Worm (Caenorhabditis elegans) whole organism, young adult: Measurements from ENCODE around the gene idpp-8.

Source experiments
- B0019.2 ChIP-seq: fragments of 200-800 bp; sonication (Bioruptor generic); conservative IDR thresholded peaks from 2 replicates; pipeline ENCODE4 v1.3.6; 2022; ENCODE audit warnings: missing genetic modification reagents, missing genetic modification characterization, missing compliant biosample characterization
- B0261.1 ChIP-seq: sonication (generic microtip); optimal IDR thresholded peaks from 2 replicates; lab custom pipeline; 2016; ENCODE audit warnings: mild to moderate bottlenecking, missing genetic modification characterization, moderate library complexity, missing compliant biosample characterization
- C17E4.6 ChIP-seq: fragments of 200-800 bp; sonication (Bioruptor generic); IDR thresholded peaks from 2 replicates; pipeline ENCODE4 v1.3.6; 2022; ENCODE audit warnings: missing genetic modification reagents, missing genetic modification characterization, missing compliant biosample characterization
- D2030.7 ChIP-seq: fragments of 200-800 bp; sonication (Bioruptor generic); IDR thresholded peaks from 2 replicates; pipeline ENCODE4 v1.3.6; 2022; ENCODE audit warnings: missing genetic modification reagents, missing genetic modification characterization, missing compliant biosample characterization
- F33H1.4 ChIP-seq: fragments of 200-800 bp; sonication (Bioruptor generic); IDR thresholded peaks from 2 replicates; pipeline ENCODE4 v1.3.6; 2022; ENCODE audit warnings: missing genetic modification reagents, missing genetic modification characterization, missing compliant biosample characterization
- F57C9.4 ChIP-seq: sonication (generic microtip); optimal IDR thresholded peaks from 2 replicates; lab custom pipeline; 2017; ENCODE audit warnings: mild to moderate bottlenecking, missing genetic modification characterization, missing compliant biosample characterization
- T07F8.4 ChIP-seq: sonication (generic microtip); optimal IDR thresholded peaks from 2 replicates; lab custom pipeline; 2016; ENCODE audit warnings: mild to moderate bottlenecking, missing genetic modification characterization, moderate library complexity, missing compliant biosample characterization
- ama-1 ChIP-seq, 3 experiments: fragments of 150-350 bp in 1 of 3; sonication (generic microtip) in 2 of 3; optimal IDR thresholded peaks; 2 replicates each; lab custom pipeline; 2014 to 2018; ENCODE audit warnings: missing biosample characterization in 2 of 3, missing genetic modification characterization in 2 of 3, missing genetic modification reagents in 2 of 3
- athp-1 ChIP-seq: sonication (generic microtip); optimal IDR thresholded peaks from 2 replicates; lab custom pipeline; 2017; ENCODE audit warnings: mild to moderate bottlenecking, missing genetic modification characterization, missing compliant biosample characterization
- bed-2 ChIP-seq: fragments of 200-800 bp; sonication (Bioruptor generic); IDR thresholded peaks from 2 replicates; pipeline ENCODE4 v1.3.6; 2022; ENCODE audit warnings: missing genetic modification reagents, missing genetic modification characterization, missing compliant biosample characterization
- cebp-2 ChIP-seq: fragments of 200-800 bp; sonication (Bioruptor generic); IDR thresholded peaks from 2 replicates; pipeline ENCODE4 v1.3.6; 2022; ENCODE audit warnings: missing genetic modification characterization, missing compliant biosample characterization
- ceh-58 ChIP-seq: fragments of 200-800 bp; sonication (Bioruptor generic); IDR thresholded peaks from 2 replicates; pipeline ENCODE4 v1.3.6; 2022; ENCODE audit warnings: missing genetic modification characterization, missing compliant biosample characterization
- lin-26 ChIP-seq: fragments of 200-800 bp; sonication (Bioruptor generic); IDR thresholded peaks from 2 replicates; pipeline ENCODE4 v1.3.6; 2022; ENCODE audit warnings: missing genetic modification reagents, missing genetic modification characterization, missing compliant biosample characterization
- madf-3 ChIP-seq: fragments of 200-800 bp; sonication (Bioruptor generic); IDR thresholded peaks from 2 replicates; pipeline ENCODE4 v1.3.6; 2022; ENCODE audit warnings: missing genetic modification reagents, missing genetic modification characterization, missing compliant biosample characterization
- madf-6 ChIP-seq: fragments of 200-800 bp; sonication (Bioruptor generic); IDR thresholded peaks from 2 replicates; pipeline ENCODE4 v1.3.6; 2022; ENCODE audit warnings: missing genetic modification reagents, missing genetic modification characterization, missing compliant biosample characterization
- nfya-2 ChIP-seq: fragments of 200-800 bp; sonication (Bioruptor generic); IDR thresholded peaks from 2 replicates; pipeline ENCODE4 v1.3.6; 2022; ENCODE audit warnings: missing genetic modification reagents, missing genetic modification characterization, missing compliant biosample characterization
- pha-4 ChIP-seq: fragments of 150-350 bp; sonication (generic microtip); optimal IDR thresholded peaks from 2 replicates; lab custom pipeline; 2014; ENCODE audit warnings: missing biosample characterization, missing genetic modification reagents, missing genetic modification characterization
- repo-1 ChIP-seq: sonication (generic microtip); optimal IDR thresholded peaks from 2 replicates; lab custom pipeline; 2017; ENCODE audit warnings: mild to moderate bottlenecking, missing genetic modification characterization, missing compliant biosample characterization
- snpc-1.3 ChIP-seq: sonication (generic microtip); optimal IDR thresholded peaks from 2 replicates; lab custom pipeline; 2017; ENCODE audit warnings: missing genetic modification characterization, mild to moderate bottlenecking, missing compliant biosample characterization, antibody characterized with exemption, moderate library complexity, missing genotype, missing genetic modification reagents; ENCODE audit not compliant: insufficient read depth
- unc-130 ChIP-seq: sonication (generic microtip); optimal IDR thresholded peaks from 2 replicates; lab custom pipeline; 2016; ENCODE audit warnings: missing genetic modification reagents, missing genetic modification characterization, missing compliant biosample characterization
- ztf-18 ChIP-seq: sonication (generic microtip); optimal IDR thresholded peaks from 2 replicates; lab custom pipeline; 2016; ENCODE audit warnings: missing genotype, mild to moderate bottlenecking, missing genetic modification characterization, missing compliant biosample characterization
- ztf-28 ChIP-seq: fragments of 200-800 bp; sonication (Bioruptor generic); IDR thresholded peaks from 2 replicates; pipeline ENCODE4 v1.3.6; 2022; ENCODE audit warnings: missing genetic modification reagents, missing genetic modification characterization, missing compliant biosample characterization

idpp-8 gene

ce11 chrII:10360487-10360886, 45.1 kb downstream of the idpp-8 start, which contains the start of gene C07E3.4:
Gene C07E3.4, plus strand, starts transcription at chrII:10360787.
- TF ChIP-seq ztf-28 (GFP tag; lab: Robert Waterston, UW): no peak
- TF ChIP-seq cebp-2 (GFP tag; lab: Robert Waterston, UW): no peak
- TF ChIP-seq lin-26 (GFP tag; lab: Robert Waterston, UW): no peak
- TF ChIP-seq ztf-18 (tag; lab: Kevin White, UChicago): no peak
- no peak for TF ChIP-seq unc-130 (GFP tag; lab: Kevin White, UChicago)
- no peak for TF ChIP-seq F33H1.4 (GFP tag; lab: Robert Waterston, UW)
- TF ChIP-seq, all 124 proteins: peak for 0

ce11 chrII:10367202-10367601, 51.9 kb downstream of the idpp-8 start, which contains the start of gene ceh-57:
Gene ceh-57, minus strand, starts transcription at chrII:10367296.
- TF ChIP-seq F57C9.4 (tag; lab: Kevin White, UChicago) (no peak), B0019.2 (no peak)

DNA sequence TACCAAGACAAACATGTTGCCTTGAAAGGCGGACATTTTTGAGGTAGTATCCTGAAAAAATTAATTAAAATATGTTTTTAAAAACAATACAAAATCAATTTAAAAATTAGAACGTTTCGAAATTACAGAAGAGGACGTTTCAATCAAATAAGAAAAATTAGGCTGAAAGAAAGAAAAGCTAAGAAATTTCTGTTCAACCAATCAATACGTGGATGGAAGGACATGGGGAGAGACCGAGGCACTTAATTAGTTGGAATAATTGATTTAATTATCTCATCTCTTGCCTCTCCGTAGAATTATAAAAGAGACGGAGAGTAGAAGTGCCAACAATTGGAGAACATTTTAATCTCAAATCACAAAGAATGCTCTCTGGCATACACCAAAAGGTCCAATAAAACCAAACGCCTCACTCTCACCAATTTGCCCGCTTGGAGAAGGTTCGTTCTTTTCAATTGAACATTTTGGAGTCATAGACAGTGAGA, 54.2 kb downstream of the idpp-8 start, which contains the start of gene ceh-58:
ceh-58 (minus strand) TSS at position 51 of the 482 bp plus-strand sequence.
- no peak for TF ChIP-seq pha-4 (tag; lab: Kevin White, UChicago)
- TF ChIP-seq B0261.1 (tag; lab: Kevin White, UChicago): no peak
- no peak for TF ChIP-seq C17E4.6
- TF ChIP-seq ama-1 (optimal IDR thresholded peaks at IDR 0.05; lab: Kevin White, UChicago): no peak
- TF ChIP-seq ama-1 (GFP tag; optimal IDR thresholded peaks at IDR 0.05; lab: Kevin White, UChicago): no peak
- no peak for TF ChIP-seq ceh-58 (GFP tag; lab: Robert Waterston, UW)
- TF ChIP-seq athp-1 (tag; lab: Kevin White, UChicago): no peak
- TF ChIP-seq nfya-2 (GFP tag; lab: Robert Waterston, UW): no peak
- no peak for TF ChIP-seq repo-1 (tag; lab: Kevin White, UChicago)
- TF ChIP-seq madf-3 (GFP tag; lab: Robert Waterston, UW): no peak
- no peak for TF ChIP-seq T07F8.4
- no peak for TF ChIP-seq madf-6 (GFP tag; lab: Robert Waterston, UW)
- TF ChIP-seq bed-2 (GFP tag; lab: Robert Waterston, UW): no peak
- no peak for TF ChIP-seq snpc-1.3
- TF ChIP-seq D2030.7 (GFP tag; lab: Robert Waterston, UW): no peak
